Worm (Caenorhabditis elegans): ENCODE results near the gene srp-8.

Gene srp-8

ce11 chrV:8198994-8199393, 15.5 kb downstream of the srp-8 start, which contains the start of gene F20D6.11:
Gene F20D6.11 (minus strand): TSS chrV:8199094.
- TF ChIP-seq lin-13 (tag; optimal IDR thresholded peaks at IDR 0.05) (no peak), drap-1 (GFP tag; optimal IDR thresholded peaks at IDR 0.05) (no peak), lin-32 (GFP tag; optimal IDR thresholded peaks at IDR 0.05) (no peak), ceh-43 (GFP tag; optimal IDR thresholded peaks at IDR 0.05) (no peak)

ce11 chrV:8201229-8201858, 17.9 kb downstream of the srp-8 start, which contains the start of gene cri-2:
Gene cri-2 (plus strand): TSS chrV:8201808.
- TF ChIP-seq sptf-1 (tag; optimal IDR thresholded peaks at IDR 0.05) (no peak), unc-62 (GFP tag; optimal IDR thresholded peaks at IDR 0.05) (peak; percentile 68), unc-39 (tag; optimal IDR thresholded peaks at IDR 0.05) (no peak), zip-8 (tag; optimal IDR thresholded peaks at IDR 0.05) (no peak), lin-13 (tag; optimal IDR thresholded peaks at IDR 0.05) (no peak), ham-2 (GFP tag; optimal IDR thresholded peaks at IDR 0.05) (no peak), ces-1 (GFP tag; optimal IDR thresholded peaks at IDR 0.05) (no peak)

ce11 chrV:8203085-8203643, 19.7 kb downstream of the srp-8 start, which contains the start of gene cest-17:
Gene cest-17 (plus strand): TSS chrV:8203332.
- TF ChIP-seq nhr-2 (tag; optimal IDR thresholded peaks at IDR 0.05) (peak; percentile 0), drap-1 (GFP tag; optimal IDR thresholded peaks at IDR 0.05) (no peak), pha-4 (tag; optimal IDR thresholded peaks at IDR 0.05) (peak; percentile 6)

- TF ChIP-seq zip-8 (tag; optimal IDR thresholded peaks at IDR 0.05) (peak; percentile 67), blmp-1 (tag; optimal IDR thresholded peaks at IDR 0.05) (no peak), drap-1 (GFP tag; optimal IDR thresholded peaks at IDR 0.05) (no peak)
These were observed 23.4 kb downstream of the srp-8 start, which contains the start of gene timp-1 for ce11 chrV:8206931-8207330. Gene timp-1 (plus strand): TSS chrV:8207235.

- TF ChIP-seq pha-4 (tag; optimal IDR thresholded peaks at IDR 0.05) (no peak), hlh-1 (tag; optimal IDR thresholded peaks at IDR 0.05) (no peak), mep-1 (tag; optimal IDR thresholded peaks at IDR 0.05) (no peak), ceh-39 (tag; optimal IDR thresholded peaks at IDR 0.05) (no peak), nhr-12 (tag; optimal IDR thresholded peaks at IDR 0.05) (no peak), nhr-2 (tag; optimal IDR thresholded peaks at IDR 0.05) (no peak), snpc-4 (tag; optimal IDR thresholded peaks at IDR 0.05) (no peak), ces-1 (GFP tag; optimal IDR thresholded peaks at IDR 0.05) (no peak), elt-1 (tag; optimal IDR thresholded peaks at IDR 0.05; ENCODE audit: borderline replicate concordance, insufficient read depth) (no peak), lin-32 (GFP tag; optimal IDR thresholded peaks at IDR 0.05) (no peak), unc-62 (GFP tag; optimal IDR thresholded peaks at IDR 0.05) (no peak), lsy-2 (tag; optimal IDR thresholded peaks at IDR 0.05) (no peak), ztf-11 (tag; optimal IDR thresholded peaks at IDR 0.05) (no peak), mab-5 (tag; optimal IDR thresholded peaks at IDR 0.05) (no peak), ceh-83 (GFP tag; optimal IDR thresholded peaks at IDR 0.05) (no peak), sptf-1 (tag; optimal IDR thresholded peaks at IDR 0.05) (no peak), cnd-1 (tag; optimal IDR thresholded peaks at IDR 0.05) (no peak), sem-2 (GFP tag; optimal IDR thresholded peaks at IDR 0.05) (no peak), tbx-8 (GFP tag; optimal IDR thresholded peaks at IDR 0.05) (no peak)
These were observed 27.0 kb downstream of the srp-8 start for ce11 chrV:8210527-8210926.

ce11 chrV:8211993-8212392, 28.5 kb downstream of the srp-8 start:
- TF ChIP-seq unc-39 (tag; optimal IDR thresholded peaks at IDR 0.05) (no peak), zip-8 (tag; optimal IDR thresholded peaks at IDR 0.05) (no peak), unc-62 (GFP tag; optimal IDR thresholded peaks at IDR 0.05) (no peak), nhr-237 (tag; optimal IDR thresholded peaks at IDR 0.05) (no peak), ceh-43 (GFP tag; optimal IDR thresholded peaks at IDR 0.05) (no peak), sptf-1 (tag; optimal IDR thresholded peaks at IDR 0.05) (no peak), sem-2 (GFP tag; optimal IDR thresholded peaks at IDR 0.05) (no peak), mls-2 (tag; optimal IDR thresholded peaks at IDR 0.05) (no peak), ceh-39 (tag; optimal IDR thresholded peaks at IDR 0.05) (no peak), nhr-28 (tag; optimal IDR thresholded peaks at IDR 0.05) (no peak), M03D4.4 (tag; optimal IDR thresholded peaks at IDR 0.05) (no peak), lsy-2 (tag; optimal IDR thresholded peaks at IDR 0.05) (no peak), cnd-1 (tag; optimal IDR thresholded peaks at IDR 0.05) (no peak), snpc-4 (tag; optimal IDR thresholded peaks at IDR 0.05) (no peak), nhr-2 (tag; optimal IDR thresholded peaks at IDR 0.05) (no peak), ztf-11 (tag; optimal IDR thresholded peaks at IDR 0.05) (no peak), tbx-8 (GFP tag; optimal IDR thresholded peaks at IDR 0.05) (no peak), ceh-83 (GFP tag; optimal IDR thresholded peaks at IDR 0.05) (no peak), pha-4 (tag; optimal IDR thresholded peaks at IDR 0.05) (no peak), mep-1 (tag; optimal IDR thresholded peaks at IDR 0.05) (no peak)

All from whole organism, mixed stage, embryonic.